Fruit fly (Drosophila melanogaster): ENCODE results near the gene Npc2a.

DNA sequence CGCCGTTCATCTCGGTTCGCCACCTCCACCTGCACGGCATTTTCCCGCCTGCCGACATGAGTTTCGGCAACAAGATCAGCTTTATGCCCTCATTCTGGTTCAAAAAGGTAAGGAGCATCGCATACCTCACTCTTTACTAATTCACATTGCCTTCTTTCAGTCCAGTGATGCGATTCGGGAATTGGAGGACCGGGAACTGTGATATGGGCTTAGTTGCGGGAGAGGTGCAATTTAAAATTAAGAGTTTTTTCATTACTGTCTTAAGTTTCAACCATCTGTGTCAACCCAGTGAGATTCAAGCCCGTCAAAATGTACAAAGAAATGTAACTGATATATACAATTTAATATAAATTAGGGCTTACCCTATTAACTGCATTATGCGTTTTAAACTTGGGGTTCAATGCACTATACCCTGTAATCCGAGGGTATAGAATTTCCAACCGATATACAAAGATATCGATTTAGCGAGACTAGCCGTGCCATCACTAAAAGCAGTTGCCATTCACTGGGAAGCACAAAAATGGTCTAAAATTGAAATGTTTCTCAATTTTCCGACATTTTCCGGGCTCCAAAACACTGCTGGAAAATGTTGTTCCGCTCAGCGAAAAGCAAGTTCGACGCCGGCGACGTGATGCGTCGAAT is 6.2 kb upstream of the Npc2a start, which contains the start of gene CG7289:
- TF ChIP-seq Blimp-1 (GFP tag; optimal IDR thresholded peaks at IDR 0.05) (no peak), CG7368 (GFP tag; optimal IDR thresholded peaks at IDR 0.05) (no peak)

Measured in whole organism, prepupa.